Worm (Caenorhabditis elegans): ENCODE data around the gene ZK688.5.

DNA sequence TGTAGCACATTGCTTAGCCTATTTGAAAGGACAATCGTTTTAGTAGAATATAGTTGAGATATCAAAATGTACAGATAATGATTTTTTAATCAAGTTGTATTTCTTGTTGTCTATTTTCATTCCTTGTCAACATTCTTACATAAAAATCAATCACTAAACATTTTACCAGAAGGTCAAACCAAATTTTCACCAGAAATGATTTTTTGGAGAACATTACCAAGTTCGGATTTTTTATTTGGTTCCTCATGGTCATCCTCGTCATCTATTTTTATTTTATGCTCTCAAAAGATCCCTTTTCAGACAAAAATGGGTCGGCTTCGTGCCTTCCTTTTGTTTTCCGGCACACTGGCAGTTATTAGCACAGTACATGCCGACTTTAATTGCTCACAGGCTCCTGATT lies 17.9 kb downstream of the ZK688.5 start, which contains the start of gene tyr-1:
- TF ChIP-seq him-1 (tag; optimal IDR thresholded peaks at IDR 0.05) (no peak), W03F9.2 (tag; optimal IDR thresholded peaks at IDR 0.05) (no peak)
